Fruit fly (Drosophila melanogaster) whole organism, adult: ENCODE measurements around the gene CG31673.

ENCODE experiments used
- CG11617 ChIP-seq: fragments of 200-800 bp; sonication (Bioruptor generic); optimal IDR thresholded peaks from 2 replicates; lab custom pipeline; 2017; ENCODE audit warnings: mild to moderate bottlenecking, missing biosample characterization, missing genetic modification reagents, missing genetic modification characterization
- CG33017 ChIP-seq: fragments of 200-800 bp; sonication (Bioruptor generic); optimal IDR thresholded peaks from 2 replicates; lab custom pipeline; 2018; ENCODE audit warnings: missing biosample characterization, mild to moderate bottlenecking, missing genetic modification characterization, moderate library complexity
- Hr96 ChIP-seq: fragments of 200-800 bp; sonication (Bioruptor generic); optimal IDR thresholded peaks from 2 replicates; lab custom pipeline; 2016; ENCODE audit warnings: missing biosample characterization, missing genetic modification characterization

dm6 chr2L:20795774-20796173 is 33.6 kb upstream of the CG31673 start:
- TF ChIP-seq CG33017 (tag; lab: Kevin White, UChicago) (no peak), CG11617 (GFP tag; lab: Kevin White, UChicago) (no peak), Hr96 (GFP tag; lab: Kevin White, UChicago) (no peak)
